Fruit fly (Drosophila melanogaster) whole organism, pupa: Measurements from ENCODE around the gene form3.

Experiments used
- CG10348 ChIP-seq: fragments of 200-800 bp; sonication (Bioruptor generic); IDR thresholded peaks from 2 replicates; pipeline ENCODE4 v1.3.6; 2022; ENCODE audit warnings: missing biosample characterization, missing genetic modification characterization
- CG12605 ChIP-seq: fragments of 200-800 bp; sonication (Bioruptor generic); IDR thresholded peaks from 2 replicates; pipeline ENCODE4 v1.3.6; 2022; ENCODE audit warnings: missing biosample characterization, missing genetic modification characterization
- CG13204 ChIP-seq: fragments of 200-800 bp; sonication (Bioruptor generic); optimal IDR thresholded peaks from 2 replicates; lab custom pipeline; 2018; ENCODE audit warnings: missing biosample characterization, mild to moderate bottlenecking, missing genetic modification characterization, moderate library complexity
- CG14655 ChIP-seq: fragments of 200-800 bp; sonication (Bioruptor generic); optimal IDR thresholded peaks from 3 replicates; lab custom pipeline; 2017; ENCODE audit warnings: mild to moderate bottlenecking, missing biosample characterization, missing genetic modification reagents, missing genetic modification characterization
- CG15710 ChIP-seq: fragments of 200-800 bp; sonication (Bioruptor generic); optimal IDR thresholded peaks from 2 replicates; lab custom pipeline; 2018; ENCODE audit warnings: missing biosample characterization, mild to moderate bottlenecking, missing genetic modification characterization, moderate library complexity
- CG17806 ChIP-seq: fragments of 200-800 bp; sonication (Bioruptor generic); optimal IDR thresholded peaks from 2 replicates; lab custom pipeline; 2018; ENCODE audit warnings: missing biosample characterization, mild to moderate bottlenecking, missing genetic modification characterization, moderate library complexity
- CG32121 ChIP-seq: fragments of 200-800 bp; sonication (Bioruptor generic); IDR thresholded peaks from 2 replicates; pipeline ENCODE4 v1.3.6; 2022; ENCODE audit warnings: missing biosample characterization, missing genetic modification characterization
- CG34367 ChIP-seq: fragments of 200-800 bp; sonication (Bioruptor generic); optimal IDR thresholded peaks from 2 replicates; lab custom pipeline; 2018; ENCODE audit warnings: missing biosample characterization, mild to moderate bottlenecking, missing genetic modification characterization
- CG4496 ChIP-seq: fragments of 200-800 bp; sonication (Bioruptor generic); IDR thresholded peaks from 3 replicates; pipeline ENCODE4 v1.3.6; 2022; ENCODE audit warnings: missing biosample characterization, missing genetic modification characterization
- CG8159 ChIP-seq: fragments of 200-800 bp; sonication (Bioruptor generic); optimal IDR thresholded peaks from 3 replicates; lab custom pipeline; 2018; ENCODE audit warnings: missing biosample characterization, mild to moderate bottlenecking, missing genetic modification characterization, moderate library complexity
- CG8301 ChIP-seq: fragments of 200-800 bp; sonication (Bioruptor generic); optimal IDR thresholded peaks from 2 replicates; lab custom pipeline; 2018; ENCODE audit warnings: missing biosample characterization, mild to moderate bottlenecking, missing genetic modification characterization
- CG9948 ChIP-seq: fragments of 200-800 bp; sonication (Bioruptor generic); optimal IDR thresholded peaks from 2 replicates; lab custom pipeline; 2018; ENCODE audit warnings: missing biosample characterization, mild to moderate bottlenecking, missing genetic modification characterization, moderate library complexity
- D1 ChIP-seq: fragments of 200-800 bp; sonication (Bioruptor generic); optimal IDR thresholded peaks from 2 replicates; lab custom pipeline; 2018; ENCODE audit warnings: missing biosample characterization, mild to moderate bottlenecking, missing genetic modification characterization, moderate library complexity
- EcR ChIP-seq: fragments of 200-800 bp; sonication (Bioruptor generic); optimal IDR thresholded peaks from 3 replicates; lab custom pipeline; 2019; ENCODE audit warnings: missing biosample characterization, missing genetic modification characterization, mild to moderate bottlenecking, moderate library complexity, missing genetic modification reagents
- Ets98B ChIP-seq: fragments of 200-800 bp; sonication (Bioruptor generic); IDR thresholded peaks from 2 replicates; pipeline ENCODE4 v1.3.6; 2022; ENCODE audit warnings: missing biosample characterization, missing genetic modification characterization
- Pif1A ChIP-seq: fragments of 200-800 bp; sonication (Bioruptor generic); optimal IDR thresholded peaks from 3 replicates; lab custom pipeline; 2016; ENCODE audit warnings: missing biosample characterization, missing genetic modification characterization
- Pif1B ChIP-seq: fragments of 200-800 bp; sonication (Bioruptor generic); optimal IDR thresholded peaks from 3 replicates; lab custom pipeline; 2016; ENCODE audit warnings: missing biosample characterization, missing genetic modification characterization
- Snoo ChIP-seq: fragments of 200-800 bp; sonication (Bioruptor generic); optimal IDR thresholded peaks from 3 replicates; lab custom pipeline; 2017; ENCODE audit warnings: missing biosample characterization, mild to moderate bottlenecking, missing genetic modification characterization, inconsistent platforms
- fd96Ca ChIP-seq: fragments of 200-800 bp; sonication (Bioruptor generic); IDR thresholded peaks from 3 replicates; pipeline ENCODE4 v1.3.6; 2022; ENCODE audit warnings: missing biosample characterization, missing genetic modification characterization
- gl ChIP-seq: fragments of 200-800 bp; sonication (Bioruptor generic); optimal IDR thresholded peaks from 2 replicates; lab custom pipeline; 2018; ENCODE audit warnings: missing biosample characterization, mild to moderate bottlenecking, missing genetic modification characterization
- rn ChIP-seq: fragments of 200-800 bp; sonication (Bioruptor generic); IDR thresholded peaks from 2 replicates; pipeline ENCODE4 v1.3.6; 2022; ENCODE audit warnings: missing biosample characterization, missing genetic modification characterization

form3 gene

dm6 chr3L:7091331-7091904 lies 3.2 kb upstream of the form3 start:
- TF ChIP-seq rn (GFP tag; lab: Robert Waterston, UW) (no peak), Pif1B (no peak), gl (tag; lab: Kevin White, UChicago) (no peak), CG12605 (GFP tag; lab: Robert Waterston, UW) (no peak), CG32121 (no peak), CG4496 (GFP tag; lab: Robert Waterston, UW) (no peak), EcR (GFP tag; lab: Kevin White, UChicago) (no peak), CG17806 (tag; lab: Kevin White, UChicago) (no peak)

- TF ChIP-seq D1 (tag; lab: Kevin White, UChicago) (no peak), CG14655 (GFP tag; lab: Kevin White, UChicago) (no peak), CG8301 (tag; lab: Kevin White, UChicago) (no peak), fd96Ca (GFP tag; lab: Robert Waterston, UW) (no peak), CG10348 (GFP tag; lab: Robert Waterston, UW) (no peak), CG12605 (GFP tag; lab: Robert Waterston, UW) (no peak), Snoo (tag; lab: Kevin White, UChicago) (no peak), Ets98B (GFP tag; lab: Robert Waterston, UW) (no peak), rn (GFP tag; lab: Robert Waterston, UW) (no peak), CG15710 (tag; lab: Kevin White, UChicago) (no peak)
These were observed 1.7 kb upstream of the form3 start, which contains the start of gene Cpr65Ec for dm6 chr3L:7092904-7093303. TSS of gene Cpr65Ec (plus strand) at chr3L:7093204.

dm6 chr3L:7094020-7094419 lies 598 bp upstream of the form3 start:
- TF ChIP-seq Pif1A (GFP tag; lab: Kevin White, UChicago) (no peak), CG4496 (GFP tag; lab: Robert Waterston, UW) (no peak)

- TF ChIP-seq Pif1B (peak; percentile 7), CG34367 (no peak), CG8159 (tag; lab: Kevin White, UChicago) (no peak), D1 (tag; lab: Kevin White, UChicago) (no peak), CG17806 (tag; lab: Kevin White, UChicago) (no peak), CG13204 (GFP tag; lab: Kevin White, UChicago) (no peak), CG14655 (GFP tag; lab: Kevin White, UChicago) (peak; percentile 23), CG12605 (GFP tag; lab: Robert Waterston, UW) (no peak), Ets98B (GFP tag; lab: Robert Waterston, UW) (peak; percentile 74), gl (tag; lab: Kevin White, UChicago) (no peak), CG10348 (GFP tag; lab: Robert Waterston, UW) (no peak), CG4496 (GFP tag; lab: Robert Waterston, UW) (peak; percentile 71; the same call in 2 of the 3 replicates), rn (GFP tag; lab: Robert Waterston, UW) (0 out of 2 replicates have a peak, but pooled peaks have one; percentile 15), Snoo (tag; lab: Kevin White, UChicago) (no peak), CG32121 (peak; percentile 59; the same call in 1 of the 2 replicates), CG8301 (tag; lab: Kevin White, UChicago) (peak; percentile 35), Pif1A (GFP tag; lab: Kevin White, UChicago) (peak; percentile 20)
These were observed 1.9 kb downstream of the form3 start for dm6 chr3L:7096530-7096929.

dm6 chr3L:7103941-7104340 lies 9.3 kb downstream of the form3 start:
- TF ChIP-seq CG17806 (tag; lab: Kevin White, UChicago), result no peak
- no peak for TF ChIP-seq CG13204 (GFP tag; lab: Kevin White, UChicago)
- TF ChIP-seq CG4496 (GFP tag; lab: Robert Waterston, UW), result peak; percentile 40; the same call in 1 of the 3 replicates
- TF ChIP-seq CG34367, result no peak
- TF ChIP-seq Pif1A (GFP tag; lab: Kevin White, UChicago), result no peak
- TF ChIP-seq CG32121, result no peak
- TF ChIP-seq CG15710 (tag; lab: Kevin White, UChicago), result no peak
- no peak for TF ChIP-seq rn (GFP tag; lab: Robert Waterston, UW)
- no peak for TF ChIP-seq CG8301 (tag; lab: Kevin White, UChicago)
- TF ChIP-seq Snoo (tag; lab: Kevin White, UChicago), result no peak
- no peak for TF ChIP-seq D1 (tag; lab: Kevin White, UChicago)
- TF ChIP-seq gl (tag; lab: Kevin White, UChicago), result no peak
- no peak for TF ChIP-seq Pif1B
- peak; percentile 13 for TF ChIP-seq CG14655 (GFP tag; lab: Kevin White, UChicago)

- TF ChIP-seq CG9948 (no peak), EcR (GFP tag; lab: Kevin White, UChicago) (no peak), Pif1B (no peak), Pif1A (GFP tag; lab: Kevin White, UChicago) (no peak), CG8159 (tag; lab: Kevin White, UChicago) (no peak), CG32121 (no peak), CG34367 (no peak), Snoo (tag; lab: Kevin White, UChicago) (no peak), CG10348 (GFP tag; lab: Robert Waterston, UW) (no peak), CG17806 (tag; lab: Kevin White, UChicago) (no peak), CG14655 (GFP tag; lab: Kevin White, UChicago) (no peak), CG4496 (GFP tag; lab: Robert Waterston, UW) (no peak)
- TF ChIP-seq, all 21 proteins: peak for 0
These were observed 9.9 kb downstream of the form3 start for dm6 chr3L:7104485-7104884.
